Worm (Caenorhabditis elegans) whole organism, L3 larva: Measurements from ENCODE around the gene C16C10.1.

ENCODE experiments used
- R02D3.7 ChIP-seq: fragments of 150-350 bp; optimal IDR thresholded peaks from 2 replicates; lab custom pipeline; 2014; ENCODE audit warnings: missing biosample characterization, missing genetic modification characterization
- ceh-28 ChIP-seq: fragments of 150-350 bp; optimal IDR thresholded peaks from 2 replicates; lab custom pipeline; 2014; ENCODE audit warnings: missing biosample characterization, missing genetic modification reagents, missing genetic modification characterization
- ceh-82 ChIP-seq: fragments of 150-350 bp; optimal IDR thresholded peaks from 2 replicates; lab custom pipeline; 2014; ENCODE audit warnings: missing biosample characterization, missing genetic modification characterization

DNA sequence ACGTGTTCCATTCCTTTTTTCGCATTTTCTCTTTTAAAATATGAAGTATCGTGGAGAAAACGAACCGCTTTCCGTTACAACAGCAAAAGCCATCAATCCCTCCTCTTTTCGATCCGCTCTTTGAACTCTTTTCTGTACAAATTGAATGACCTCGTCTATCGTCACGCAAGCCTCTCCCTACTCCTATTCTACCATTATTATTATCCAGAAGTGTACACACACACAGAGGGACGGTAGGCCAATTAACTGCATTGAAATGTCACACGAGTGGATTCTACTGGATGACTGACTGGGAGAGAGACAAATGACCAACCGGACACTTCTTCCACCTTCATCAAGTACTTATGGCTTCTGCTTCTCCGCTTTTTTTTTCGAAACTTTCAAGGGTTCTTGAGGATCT, 27.0 kb upstream of the C16C10.1 start:
- no peak for TF ChIP-seq ceh-28
- TF ChIP-seq ceh-82 (tag; lab: Kevin White, UChicago): no peak
- TF ChIP-seq R02D3.7 (tag; lab: Kevin White, UChicago): no peak
